Fruit fly (Drosophila melanogaster) Kc167 (cell line): ENCODE results near the gene CG15169.

Experiments used
- Myc ChIP-seq: fragments of >200 bp; optimal IDR thresholded peaks from 2 replicates; lab custom pipeline; 2017; ENCODE audit warnings: missing external identifiers
- Sin3A ChIP-seq: fragments of >200 bp; optimal IDR thresholded peaks from 2 replicates; lab custom pipeline; 2018; ENCODE audit warnings: missing external identifiers
- h ChIP-seq: fragments of >200 bp; optimal IDR thresholded peaks from 3 replicates; lab custom pipeline; 2018; ENCODE audit warnings: missing external identifiers
- insv ChIP-seq: fragments of >200 bp; optimal IDR thresholded peaks from 3 replicates; lab custom pipeline; 2018; ENCODE audit warnings: missing external identifiers
- psq ChIP-seq: fragments of >200 bp; optimal IDR thresholded peaks from 2 replicates; lab custom pipeline; 2017; ENCODE audit warnings: missing external identifiers
- ttk ChIP-seq: sonication (Bioruptor generic); optimal IDR thresholded peaks from 2 replicates; lab custom pipeline; 2017; ENCODE audit warnings: missing external identifiers

CG15169 gene

DNA sequence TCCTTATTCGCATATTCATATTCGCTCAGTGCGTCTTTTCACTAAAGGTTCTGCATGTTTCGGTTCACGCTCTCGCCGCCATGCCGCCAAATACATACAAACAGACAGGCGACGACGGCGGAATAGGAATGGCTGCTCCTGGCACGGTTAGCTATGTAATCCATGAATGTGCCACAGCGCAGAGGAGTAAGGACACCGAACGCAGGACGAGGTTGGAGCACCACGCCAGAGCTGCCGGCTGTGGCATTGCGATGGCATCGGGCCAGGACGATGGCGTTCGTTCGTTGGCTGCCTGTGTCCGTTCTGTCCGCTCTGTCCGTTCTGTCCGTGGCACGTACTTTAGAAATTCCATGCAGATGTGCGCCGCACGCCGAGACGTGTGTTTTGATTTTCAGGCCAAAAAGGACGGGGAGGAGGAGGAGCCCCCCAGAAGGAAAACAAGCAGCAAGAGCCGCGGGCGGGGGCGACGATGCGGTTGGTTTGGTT is 24.1 kb downstream of the CG15169 start:
- no peak for TF ChIP-seq Myc (lab: Kevin White, UChicago)

DNA sequence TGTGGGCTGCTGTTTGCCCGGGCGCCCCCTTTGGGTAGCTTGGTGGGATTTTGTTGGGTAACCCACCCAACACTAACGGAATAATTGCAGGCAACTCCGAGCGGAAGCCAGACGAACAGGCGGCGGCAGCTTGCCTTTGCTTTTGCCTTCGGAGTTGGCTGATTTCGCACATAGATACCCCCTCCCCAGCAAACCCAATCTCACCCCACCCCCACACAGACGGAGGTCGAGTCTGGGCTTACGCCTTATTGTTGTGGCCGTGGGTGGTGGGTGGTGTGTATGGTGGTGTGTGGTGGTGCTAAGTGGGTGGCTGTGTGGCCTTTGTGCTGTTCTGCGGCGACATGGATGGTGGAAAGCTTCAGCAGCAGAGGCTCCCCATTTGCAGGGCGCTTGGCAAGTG is 24.8 kb downstream of the CG15169 start:
- TF ChIP-seq h (lab: Kevin White, UChicago) (no peak), Myc (lab: Kevin White, UChicago) (no peak), psq (no peak), insv (no peak), Sin3A (lab: Kevin White, UChicago) (no peak), ttk (lab: Kevin White, UChicago) (no peak)

DNA sequence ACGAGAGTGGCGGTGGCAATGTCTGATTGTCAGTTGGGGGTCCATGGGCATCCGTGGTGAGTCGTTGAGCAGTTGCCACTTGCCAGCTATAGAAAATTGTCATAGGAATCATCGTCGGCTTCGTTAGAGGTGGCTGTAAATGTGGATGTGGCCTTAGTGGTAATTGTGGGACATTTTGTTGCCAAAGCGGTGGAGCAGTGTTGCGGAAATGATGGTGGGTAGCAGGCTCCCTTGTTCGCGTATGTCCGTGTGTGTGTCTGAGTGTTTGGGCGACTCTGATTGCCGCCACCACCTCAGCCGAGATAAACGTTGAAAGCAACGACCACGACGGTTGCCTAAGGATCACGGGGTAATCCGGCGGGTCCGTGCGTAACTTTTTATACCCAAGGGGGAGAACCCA is 26.2 kb downstream of the CG15169 start:
- TF ChIP-seq Myc (lab: Kevin White, UChicago) (no peak), h (lab: Kevin White, UChicago) (no peak), insv (no peak), psq (no peak), Sin3A (lab: Kevin White, UChicago) (no peak), ttk (lab: Kevin White, UChicago) (no peak)

DNA sequence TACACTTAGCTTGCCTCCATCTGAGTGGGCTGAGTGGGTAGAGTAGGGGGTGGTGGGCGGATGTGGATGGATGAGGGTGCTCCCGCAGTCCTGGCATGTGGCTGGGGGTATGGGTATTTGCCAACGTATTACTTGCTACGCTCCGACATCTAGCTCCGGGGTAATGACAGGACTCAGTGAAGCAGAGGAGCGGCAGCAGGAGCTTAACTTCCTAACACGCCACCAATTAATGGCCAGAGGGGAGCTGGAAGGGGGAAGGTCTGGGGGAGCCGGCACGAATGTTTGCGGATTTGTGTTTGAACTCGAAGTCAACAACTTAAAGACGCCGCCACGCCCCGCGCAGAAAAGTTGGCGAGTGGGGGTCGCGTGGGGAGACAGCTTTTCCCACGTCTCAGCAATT is 27.4 kb downstream of the CG15169 start:
- TF ChIP-seq Sin3A (lab: Kevin White, UChicago): no peak
- TF ChIP-seq insv: no peak
- no peak for TF ChIP-seq Myc (lab: Kevin White, UChicago)
- TF ChIP-seq ttk (lab: Kevin White, UChicago): no peak
- TF ChIP-seq psq: no peak
- no peak for TF ChIP-seq h (lab: Kevin White, UChicago)

DNA sequence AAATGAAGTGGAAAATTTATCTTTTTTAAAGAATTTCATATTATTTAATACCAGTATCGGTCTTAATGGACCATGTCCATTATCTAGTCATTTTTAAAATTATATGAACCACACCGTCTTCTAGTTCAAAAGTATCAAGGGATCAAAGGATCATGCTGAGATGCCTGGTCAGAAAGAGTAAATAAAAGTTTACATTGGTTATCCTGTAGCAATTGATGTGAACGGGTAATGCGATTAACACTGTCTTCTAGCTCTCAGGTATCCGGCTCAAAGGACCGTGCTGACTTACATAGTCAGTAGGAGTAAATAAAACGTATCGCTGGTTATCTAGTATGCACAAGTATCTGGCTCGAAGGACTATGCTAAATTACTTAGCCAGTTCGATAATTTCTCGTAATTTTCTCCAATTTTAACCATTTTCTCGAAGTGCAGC is 28.4 kb downstream of the CG15169 start:
- TF ChIP-seq insv (no peak), ttk (lab: Kevin White, UChicago) (no peak), psq (no peak), Myc (lab: Kevin White, UChicago) (no peak), h (lab: Kevin White, UChicago) (no peak), Sin3A (lab: Kevin White, UChicago) (no peak)

DNA sequence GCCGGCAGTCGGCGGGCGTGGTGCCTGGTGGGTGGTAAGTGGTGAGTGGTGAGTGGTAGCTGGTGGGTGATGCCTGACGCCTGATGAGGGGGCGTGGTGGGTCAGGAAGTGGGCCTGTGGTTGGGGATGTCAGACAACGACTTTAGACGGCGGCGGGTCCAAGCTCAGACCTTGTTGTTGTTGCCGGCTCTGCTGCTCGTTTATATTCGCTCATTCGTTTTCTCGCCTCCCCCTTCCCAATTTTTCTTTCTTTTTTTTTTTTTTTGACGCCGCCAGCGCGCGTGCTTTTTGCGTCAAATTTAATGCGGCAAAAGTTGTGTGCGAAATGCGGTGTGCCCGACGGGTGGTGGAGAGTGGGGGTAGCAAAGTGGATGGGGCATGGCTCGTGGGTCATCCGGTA is 28.8 kb downstream of the CG15169 start:
- TF ChIP-seq Myc (lab: Kevin White, UChicago): no peak
- no peak for TF ChIP-seq insv
- no peak for TF ChIP-seq psq
- no peak for TF ChIP-seq ttk (lab: Kevin White, UChicago)
- no peak for TF ChIP-seq h (lab: Kevin White, UChicago)
- TF ChIP-seq Sin3A (lab: Kevin White, UChicago): no peak

DNA sequence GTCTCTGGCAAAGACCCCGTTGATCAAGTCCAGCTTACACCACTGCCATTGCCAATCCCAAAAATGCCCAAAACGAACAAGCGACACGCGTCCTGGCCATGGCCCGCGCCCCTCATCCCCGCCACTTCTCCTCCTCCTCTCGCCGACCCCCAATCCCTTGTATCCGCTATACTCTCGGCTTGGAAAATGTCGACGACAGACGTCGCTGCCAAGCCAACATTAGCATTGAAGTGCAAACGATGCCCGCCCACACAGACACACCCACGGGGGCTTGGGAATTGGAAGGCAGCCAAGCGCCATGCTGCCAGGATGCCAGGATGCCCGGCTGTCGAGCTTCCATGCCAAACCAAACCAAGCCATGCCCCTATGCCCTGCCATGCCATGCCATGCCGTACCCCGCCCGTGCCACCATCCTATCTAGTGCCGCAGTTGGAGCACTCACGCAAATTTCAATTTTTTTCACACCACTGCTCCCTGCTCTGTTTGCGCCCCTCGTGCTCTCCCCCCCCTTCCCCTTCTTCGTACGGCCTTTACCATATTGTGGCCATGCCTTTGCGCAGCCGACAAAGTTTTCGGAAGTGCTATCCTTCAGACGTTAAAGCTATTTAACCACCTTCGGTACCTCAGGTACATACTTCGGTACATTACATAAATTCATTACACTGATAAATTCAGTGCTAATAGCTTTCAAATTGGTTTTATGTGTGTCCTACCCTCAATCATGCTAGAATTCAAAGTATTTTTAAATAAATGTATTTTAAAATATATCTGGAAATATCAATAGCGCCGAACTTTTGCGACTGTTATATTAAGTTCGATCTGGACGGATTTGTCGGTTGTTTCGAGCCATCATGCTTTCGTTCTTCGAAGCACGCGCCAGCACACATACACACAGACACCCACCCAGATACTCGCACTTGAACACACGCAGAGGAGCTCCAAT is 30.7 kb downstream of the CG15169 start:
- TF ChIP-seq h (lab: Kevin White, UChicago) (no peak), insv (no peak), psq (no peak), ttk (lab: Kevin White, UChicago) (no peak), Sin3A (lab: Kevin White, UChicago) (no peak), Myc (lab: Kevin White, UChicago) (no peak)

DNA sequence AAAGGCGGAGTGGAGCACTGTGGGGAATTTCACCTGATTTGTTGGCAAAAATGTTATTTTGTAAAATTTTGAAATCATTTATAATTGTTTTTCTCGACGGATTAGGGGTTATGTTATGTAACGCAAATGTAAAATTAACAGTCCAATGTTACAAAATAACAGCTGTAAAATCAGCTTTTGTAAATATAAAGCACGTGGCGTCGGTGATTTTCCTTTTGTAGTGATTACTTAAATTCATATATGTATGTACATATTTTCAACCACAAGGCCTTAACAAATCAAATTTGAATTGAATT is 31.3 kb downstream of the CG15169 start, which contains the start of gene CG15172:
Gene CG15172, plus strand, starts transcription at position 197 of the 296 bp plus-strand sequence.
- TF ChIP-seq Sin3A (lab: Kevin White, UChicago): no peak
- TF ChIP-seq h (lab: Kevin White, UChicago): no peak
- no peak for TF ChIP-seq ttk (lab: Kevin White, UChicago)

DNA sequence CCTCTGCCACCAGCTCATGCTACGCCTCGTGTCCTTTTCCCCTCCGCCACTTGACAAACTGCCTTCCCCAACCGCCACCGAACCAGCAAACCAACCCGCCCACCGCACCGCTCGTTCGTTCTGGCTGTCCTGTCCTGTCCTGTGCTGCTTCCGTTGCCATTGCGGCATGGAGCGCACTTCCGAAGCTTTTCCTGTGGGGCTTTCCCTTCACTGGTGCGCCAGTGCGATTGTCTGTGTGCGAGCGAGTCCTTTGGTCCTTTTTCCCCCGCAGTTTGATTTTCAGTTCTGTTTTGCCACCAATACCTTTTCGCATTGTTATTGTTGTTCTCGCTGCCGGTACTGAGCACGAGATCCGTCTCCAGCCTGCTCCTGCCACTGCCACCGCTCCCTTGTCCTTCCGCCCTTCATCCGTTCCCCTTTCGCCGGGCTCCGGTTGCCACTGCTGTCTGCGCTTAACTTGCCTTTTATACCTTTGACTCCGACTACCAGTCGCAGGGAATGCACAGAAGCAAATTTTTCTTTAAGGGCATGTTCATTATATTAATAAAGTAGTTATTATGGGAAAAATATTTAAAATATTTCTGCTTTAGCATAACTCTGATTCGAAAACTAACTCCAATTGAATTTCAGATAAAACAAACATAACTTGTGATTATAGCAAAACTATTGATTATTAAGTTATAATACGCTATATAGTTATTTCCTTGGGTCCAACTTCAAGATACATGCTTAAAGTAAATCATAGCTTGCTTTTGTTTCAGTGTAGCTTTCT is 33.3 kb downstream of the CG15169 start:
- no peak for TF ChIP-seq ttk (lab: Kevin White, UChicago)
- no peak for TF ChIP-seq Sin3A (lab: Kevin White, UChicago)
- TF ChIP-seq h (lab: Kevin White, UChicago): no peak
- TF ChIP-seq psq: no peak
- TF ChIP-seq insv: no peak
- no peak for TF ChIP-seq Myc (lab: Kevin White, UChicago)

DNA sequence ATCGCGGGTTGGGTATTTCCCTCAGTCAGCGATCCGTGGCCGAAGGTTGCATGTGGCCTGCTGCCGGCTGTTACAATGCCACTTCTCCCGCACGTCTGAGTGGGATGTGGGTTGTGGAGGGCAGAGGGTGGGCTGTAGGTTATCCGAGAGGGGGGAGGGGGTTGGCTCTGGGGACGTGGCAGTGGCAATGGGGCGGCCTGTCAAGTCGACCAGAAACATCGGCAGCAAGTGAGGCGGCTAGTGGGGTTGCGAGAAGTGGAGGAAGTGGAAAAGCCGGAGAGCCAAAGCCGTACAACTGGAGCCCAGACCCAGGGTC is 33.9 kb downstream of the CG15169 start:
- TF ChIP-seq Myc (lab: Kevin White, UChicago): no peak
- no peak for TF ChIP-seq psq
- TF ChIP-seq Sin3A (lab: Kevin White, UChicago): no peak
- no peak for TF ChIP-seq insv
- TF ChIP-seq h (lab: Kevin White, UChicago): no peak
- TF ChIP-seq ttk (lab: Kevin White, UChicago): no peak

DNA sequence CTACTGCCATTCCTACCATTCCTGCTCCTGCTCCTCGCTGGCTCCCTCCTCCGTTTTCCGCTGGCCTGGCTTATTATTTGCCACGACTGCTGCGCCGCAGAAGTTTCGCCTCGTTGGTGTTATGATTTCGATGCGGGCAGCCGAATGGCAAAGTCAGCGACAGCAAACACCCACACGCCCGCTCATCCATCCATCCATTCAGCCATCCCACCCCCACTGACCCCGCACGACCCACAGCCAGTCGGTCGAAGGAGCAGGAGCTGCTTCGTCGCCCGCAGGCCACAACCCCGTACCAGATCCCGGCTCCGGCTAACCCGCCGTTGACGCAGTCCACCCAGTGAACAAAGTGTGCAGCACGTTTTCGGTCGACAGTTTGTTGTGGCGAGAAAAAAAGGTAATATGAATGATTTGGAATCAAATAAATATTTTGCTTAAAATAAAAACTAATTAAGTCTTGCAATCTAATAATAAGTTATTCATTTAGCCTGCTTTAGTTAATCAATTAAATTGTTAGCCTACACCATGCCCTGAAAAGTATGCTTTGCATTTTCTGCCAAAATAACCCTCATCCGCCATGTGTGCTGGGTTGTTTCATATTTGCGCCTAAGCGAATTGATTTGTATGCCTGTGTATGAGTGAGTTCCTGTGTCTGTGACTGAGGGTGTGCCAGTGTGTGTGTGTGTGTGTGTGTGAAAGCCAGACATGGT is 35.8 kb downstream of the CG15169 start:
- TF ChIP-seq ttk (lab: Kevin White, UChicago): no peak
- no peak for TF ChIP-seq insv
- no peak for TF ChIP-seq psq
- no peak for TF ChIP-seq Myc (lab: Kevin White, UChicago)
- TF ChIP-seq h (lab: Kevin White, UChicago): no peak
- no peak for TF ChIP-seq Sin3A (lab: Kevin White, UChicago)
